Worm (Caenorhabditis elegans) whole organism, L4 larva: ENCODE results near the gene Y57E12B.4.

ENCODE experiments used
- R02D3.7 ChIP-seq: fragments of 150-350 bp; sonication (generic microtip); optimal IDR thresholded peaks from 3 replicates; lab custom pipeline; 2014; ENCODE audit warnings: missing biosample characterization, missing genetic modification characterization
- T20F7.1 ChIP-seq: fragments of 200-800 bp; sonication (Bioruptor generic); optimal IDR thresholded peaks from 2 replicates; lab custom pipeline; 2018; ENCODE audit warnings: mild to moderate bottlenecking, missing genetic modification characterization, missing compliant biosample characterization
- ceh-44 ChIP-seq: fragments of 200-800 bp; sonication (Bioruptor generic); IDR thresholded peaks from 2 replicates; pipeline ENCODE4 v1.3.6; 2022; ENCODE audit warnings: missing genetic modification reagents, missing genetic modification characterization, missing compliant biosample characterization
- egl-27 ChIP-seq: sonication (generic microtip); optimal IDR thresholded peaks from 3 replicates; lab custom pipeline; 2017; ENCODE audit warnings: missing biosample characterization, missing genetic modification reagents, missing genetic modification characterization
- nhr-10 ChIP-seq: fragments of 150-350 bp; optimal IDR thresholded peaks from 2 replicates; lab custom pipeline; 2014; ENCODE audit warnings: missing biosample characterization, missing genetic modification characterization
- pha-4 ChIP-seq, 2 experiments: fragments of 150-350 bp in 1 of 2; fragments of 200-800 bp in 1 of 2; sonication (Bioruptor generic) in 1 of 2; IDR thresholded peaks in 1 of 2; optimal IDR thresholded peaks in 1 of 2; 2 replicates each; pipeline versions ENCODE4 v1.3.6 to Lab custom; 2014 to 2022; ENCODE audit warnings: missing genetic modification characterization in 2 of 2, missing genetic modification reagents in 2 of 2, missing biosample characterization in 1 of 2, missing compliant biosample characterization in 1 of 2

- TF ChIP-seq R02D3.7 (no peak), T20F7.1 (GFP tag; lab: Kevin White, UChicago) (no peak), egl-27 (no peak), ceh-44 (GFP tag; lab: Robert Waterston, UW) (no peak), pha-4 (GFP tag; IDR thresholded peaks at IDR 0.05; lab: Robert Waterston, UW) (no peak), pha-4 (tag; optimal IDR thresholded peaks at IDR 0.05; lab: Kevin White, UChicago) (no peak), nhr-10 (tag; lab: Kevin White, UChicago) (no peak)
These were observed 28.1 kb downstream of the Y57E12B.4 start for ce11 chrV:6919251-6919650.
